Fruit fly (Drosophila melanogaster) whole organism, embryonic: ENCODE results near the gene dome.

Source experiments
- CG10543 ChIP-seq: fragments of 200-800 bp; sonication (Bioruptor generic); optimal IDR thresholded peaks from 3 replicates; lab custom pipeline; 2017; ENCODE audit warnings: missing biosample characterization, mild to moderate bottlenecking, missing genetic modification characterization, moderate library complexity
- CG11398 ChIP-seq: fragments of 200-800 bp; sonication (Bioruptor generic); optimal IDR thresholded peaks from 2 replicates; lab custom pipeline; 2016; ENCODE audit warnings: missing biosample characterization, missing genetic modification characterization
- CG11504 ChIP-seq: fragments of 200-800 bp; sonication (Bioruptor generic); optimal IDR thresholded peaks from 3 replicates; lab custom pipeline; 2019; ENCODE audit warnings: missing biosample characterization, mild to moderate bottlenecking, missing genetic modification characterization, moderate library complexity
- CG15601 ChIP-seq: fragments of 200-800 bp; sonication (Bioruptor generic); optimal IDR thresholded peaks from 3 replicates; lab custom pipeline; 2019; ENCODE audit warnings: missing biosample characterization, mild to moderate bottlenecking, missing genetic modification characterization, moderate library complexity
- CG1602 ChIP-seq: fragments of 200-800 bp; sonication (Bioruptor generic); optimal IDR thresholded peaks from 3 replicates; lab custom pipeline; 2016; ENCODE audit warnings: missing biosample characterization, missing genetic modification characterization
- CG17359 ChIP-seq: fragments of 200-800 bp; sonication (Bioruptor generic); optimal IDR thresholded peaks from 3 replicates; lab custom pipeline; 2018; ENCODE audit warnings: missing biosample characterization, mild to moderate bottlenecking, missing genetic modification characterization, moderate library complexity
- CG17829 ChIP-seq: fragments of 200-800 bp; optimal IDR thresholded peaks from 2 replicates; lab custom pipeline; 2019; ENCODE audit warnings: missing biosample characterization, mild to moderate bottlenecking, missing genetic modification characterization, moderate library complexity
- CG1792 ChIP-seq: fragments of 200-800 bp; sonication (Bioruptor generic); optimal IDR thresholded peaks from 2 replicates; lab custom pipeline; 2016; ENCODE audit warnings: missing biosample characterization, missing genetic modification characterization
- CG18476 ChIP-seq: fragments of 200-800 bp; sonication (Bioruptor generic); optimal IDR thresholded peaks from 2 replicates; lab custom pipeline; 2016; ENCODE audit warnings: missing biosample characterization, mild to moderate bottlenecking, missing genetic modification characterization
- CG2116 ChIP-seq: fragments of 200-800 bp; sonication (Bioruptor generic); optimal IDR thresholded peaks from 3 replicates; lab custom pipeline; 2018; ENCODE audit warnings: missing biosample characterization, mild to moderate bottlenecking, missing genetic modification characterization
- CG2120 ChIP-seq: fragments of 200-800 bp; sonication (Bioruptor generic); optimal IDR thresholded peaks from 3 replicates; lab custom pipeline; 2016; ENCODE audit warnings: missing biosample characterization, missing genetic modification characterization
- CG30431 ChIP-seq: fragments of 200-800 bp; sonication (Bioruptor generic); optimal IDR thresholded peaks from 2 replicates; lab custom pipeline; 2017; ENCODE audit warnings: missing biosample characterization, missing genetic modification characterization
- CG32767 ChIP-seq: fragments of 200-800 bp; sonication (Bioruptor generic); IDR thresholded peaks from 2 replicates; pipeline ENCODE4 v1.3.6; 2022; ENCODE audit warnings: missing biosample characterization, missing genetic modification characterization
- CG6791 ChIP-seq: fragments of 200-800 bp; sonication (Bioruptor generic); IDR thresholded peaks from 3 replicates; pipeline ENCODE4 v1.3.6; 2022; ENCODE audit warnings: missing biosample characterization, missing genetic modification characterization; ENCODE audit not compliant: partially characterized antibody
- CG8359 ChIP-seq: fragments of 200-800 bp; sonication (Bioruptor generic); optimal IDR thresholded peaks from 2 replicates; lab custom pipeline; 2017; ENCODE audit warnings: missing biosample characterization, mild to moderate bottlenecking, missing genetic modification characterization, borderline replicate concordance
- CG8924 ChIP-seq: fragments of 200-800 bp; optimal IDR thresholded peaks from 3 replicates; lab custom pipeline; 2019; ENCODE audit warnings: missing biosample characterization, mild to moderate bottlenecking, missing genetic modification characterization, moderate library complexity
- CG8944 ChIP-seq: fragments of 200-800 bp; sonication (Bioruptor generic); optimal IDR thresholded peaks from 3 replicates; lab custom pipeline; 2016; ENCODE audit warnings: missing biosample characterization, missing genetic modification characterization
- CHES-1-like ChIP-seq: fragments of 200-800 bp; sonication (Bioruptor generic); optimal IDR thresholded peaks from 2 replicates; lab custom pipeline; 2016; ENCODE audit warnings: missing biosample characterization, missing genetic modification characterization
- Chrac-16 ChIP-seq: fragments of 200-800 bp; sonication (Bioruptor generic); optimal IDR thresholded peaks from 3 replicates; lab custom pipeline; 2016; ENCODE audit warnings: missing biosample characterization, missing genetic modification characterization
- CoRest ChIP-seq: fragments of 200-800 bp; sonication (Bioruptor generic); optimal IDR thresholded peaks from 3 replicates; lab custom pipeline; 2018; ENCODE audit warnings: missing biosample characterization, mild to moderate bottlenecking, missing genetic modification characterization, moderate library complexity
- Dref ChIP-seq: fragments of 200-800 bp; sonication (Bioruptor generic); IDR thresholded peaks from 2 replicates; pipeline ENCODE4 v1.3.6; 2022; ENCODE audit warnings: missing biosample characterization, missing genetic modification characterization
- Ets65A ChIP-seq: fragments of 200-800 bp; sonication (Bioruptor generic); peaks from one replicate; lab custom pipeline; 2016; ENCODE audit warnings: missing biosample characterization, missing genetic modification characterization
- Ets97D ChIP-seq: fragments of 200-800 bp; sonication (Bioruptor generic); optimal IDR thresholded peaks from 3 replicates; lab custom pipeline; 2016; ENCODE audit warnings: missing biosample characterization, missing genetic modification characterization
- Gsc ChIP-seq: fragments of 200-800 bp; sonication (Bioruptor generic); IDR thresholded peaks from 2 replicates; pipeline ENCODE4 v1.3.6; 2022; ENCODE audit warnings: missing biosample characterization, missing genetic modification characterization
- Gug ChIP-seq: fragments of 200-800 bp; sonication (Bioruptor generic); IDR thresholded peaks from 4 replicates; pipeline ENCODE4 v1.3.6; 2022; ENCODE audit warnings: missing biosample characterization, missing genetic modification characterization
- HLH4C ChIP-seq: fragments of 200-800 bp; sonication (Bioruptor generic); IDR thresholded peaks from 3 replicates; pipeline ENCODE4 v1.3.6; 2022; ENCODE audit warnings: missing biosample characterization, missing genetic modification characterization; ENCODE audit not compliant: partially characterized antibody
- Kr ChIP-seq: fragments of 200-800 bp; sonication (Bioruptor generic); optimal IDR thresholded peaks from 2 replicates; lab custom pipeline; 2017; ENCODE audit warnings: missing biosample characterization, mild to moderate bottlenecking, missing genetic modification characterization
- MBD-R2 ChIP-seq: fragments of 200-800 bp; sonication (Bioruptor generic); IDR thresholded peaks from 2 replicates; pipeline ENCODE4 v1.3.6; 2022; ENCODE audit warnings: missing biosample characterization, missing genetic modification characterization
- Neu2 ChIP-seq: fragments of 200-800 bp; sonication (Bioruptor generic); optimal IDR thresholded peaks from 3 replicates; lab custom pipeline; 2016; ENCODE audit warnings: missing biosample characterization, missing genetic modification characterization, borderline replicate concordance
- Rfx ChIP-seq: fragments of 200-800 bp; sonication (Bioruptor generic); IDR thresholded peaks from 2 replicates; pipeline ENCODE4 v1.3.6; 2022; ENCODE audit warnings: missing biosample characterization, missing genetic modification characterization
- Six4 ChIP-seq: fragments of 200-800 bp; sonication (Bioruptor generic); optimal IDR thresholded peaks from 2 replicates; lab custom pipeline; 2016; ENCODE audit warnings: missing biosample characterization, missing genetic modification characterization
- Ssrp ChIP-seq: fragments of 200-800 bp; sonication (Bioruptor generic); optimal IDR thresholded peaks from 2 replicates; lab custom pipeline; 2018; ENCODE audit warnings: missing biosample characterization, mild to moderate bottlenecking, missing genetic modification characterization, moderate library complexity
- ash1 ChIP-seq: fragments of 200-800 bp; sonication (Bioruptor generic); optimal IDR thresholded peaks from 2 replicates; lab custom pipeline; 2018; ENCODE audit warnings: missing biosample characterization, mild to moderate bottlenecking, missing genetic modification characterization
- cato ChIP-seq: fragments of 200-800 bp; sonication (Bioruptor generic); optimal IDR thresholded peaks from 2 replicates; lab custom pipeline; 2016; ENCODE audit warnings: missing biosample characterization, missing genetic modification characterization, borderline replicate concordance
- emc ChIP-seq: fragments of 200-800 bp; sonication (Bioruptor generic); optimal IDR thresholded peaks from 2 replicates; lab custom pipeline; 2016; ENCODE audit warnings: missing biosample characterization, missing genetic modification characterization
- ems ChIP-seq: fragments of 200-800 bp; sonication (Bioruptor generic); optimal IDR thresholded peaks from 3 replicates; lab custom pipeline; 2016; ENCODE audit warnings: missing biosample characterization, missing genetic modification characterization
- hth ChIP-seq: fragments of >200 bp; optimal IDR thresholded peaks from 2 replicates; lab custom pipeline; 2017; ENCODE audit warnings: inconsistent platforms
- insv ChIP-seq, 2 experiments: fragments of 200-800 bp; sonication (Bioruptor generic); optimal IDR thresholded peaks; 3 replicates each; lab custom pipeline; 2016 to 2018; ENCODE audit warnings: missing biosample characterization in 2 of 2, missing genetic modification characterization in 2 of 2
- maf-S ChIP-seq: fragments of 200-800 bp; sonication (Bioruptor generic); optimal IDR thresholded peaks from 2 replicates; lab custom pipeline; 2016; ENCODE audit warnings: missing biosample characterization, missing genetic modification characterization
- mld ChIP-seq: fragments of 200-800 bp; sonication (Bioruptor generic); IDR thresholded peaks from 3 replicates; pipeline ENCODE4 v1.3.6; 2022; ENCODE audit warnings: missing biosample characterization, missing genetic modification characterization; ENCODE audit not compliant: partially characterized antibody
- nmo ChIP-seq: fragments of 200-800 bp; sonication (Bioruptor generic); optimal IDR thresholded peaks from 2 replicates; lab custom pipeline; 2018; ENCODE audit warnings: missing biosample characterization, mild to moderate bottlenecking, missing genetic modification characterization, moderate library complexity
- oc ChIP-seq: fragments of 200-800 bp; sonication (Bioruptor generic); optimal IDR thresholded peaks from 2 replicates; lab custom pipeline; 2018; ENCODE audit warnings: missing biosample characterization, mild to moderate bottlenecking, missing genetic modification characterization, moderate library complexity
- sens-2 ChIP-seq: fragments of 200-800 bp; sonication (Bioruptor generic); IDR thresholded peaks from 2 replicates; pipeline ENCODE4 v1.3.6; 2022; ENCODE audit warnings: missing biosample characterization, missing genetic modification characterization
- seq ChIP-seq: fragments of 200-800 bp; sonication (Bioruptor generic); IDR thresholded peaks from 2 replicates; pipeline ENCODE4 v1.3.6; 2022; ENCODE audit warnings: missing biosample characterization, missing genetic modification characterization
- shn ChIP-seq: fragments of 200-800 bp; sonication (Bioruptor generic); optimal IDR thresholded peaks from 3 replicates; lab custom pipeline; 2016; ENCODE audit warnings: missing biosample characterization, missing genetic modification characterization
- unc-4 ChIP-seq: fragments of 200-800 bp; sonication (Bioruptor generic); IDR thresholded peaks from 2 replicates; pipeline ENCODE4 v1.3.6; 2022; ENCODE audit warnings: missing biosample characterization, missing genetic modification characterization; ENCODE audit not compliant: partially characterized antibody
- wdn ChIP-seq: fragments of 200-800 bp; sonication (Bioruptor generic); IDR thresholded peaks from 2 replicates; pipeline ENCODE4 v1.3.6; 2022; ENCODE audit warnings: missing biosample characterization, missing genetic modification characterization
- wek ChIP-seq: fragments of 200-800 bp; sonication (Bioruptor generic); optimal IDR thresholded peaks from 3 replicates; lab custom pipeline; 2018; ENCODE audit warnings: missing biosample characterization, mild to moderate bottlenecking, missing genetic modification characterization, moderate library complexity
- z ChIP-seq: fragments of 200-800 bp; sonication (Bioruptor generic); IDR thresholded peaks from 3 replicates; pipeline ENCODE4 v1.3.6; 2022; ENCODE audit warnings: missing biosample characterization, missing genetic modification characterization
- zf30C ChIP-seq: fragments of 200-800 bp; sonication (Bioruptor generic); optimal IDR thresholded peaks from 3 replicates; lab custom pipeline; 2018; ENCODE audit warnings: missing biosample characterization, mild to moderate bottlenecking, missing genetic modification characterization

The dome gene

DNA sequence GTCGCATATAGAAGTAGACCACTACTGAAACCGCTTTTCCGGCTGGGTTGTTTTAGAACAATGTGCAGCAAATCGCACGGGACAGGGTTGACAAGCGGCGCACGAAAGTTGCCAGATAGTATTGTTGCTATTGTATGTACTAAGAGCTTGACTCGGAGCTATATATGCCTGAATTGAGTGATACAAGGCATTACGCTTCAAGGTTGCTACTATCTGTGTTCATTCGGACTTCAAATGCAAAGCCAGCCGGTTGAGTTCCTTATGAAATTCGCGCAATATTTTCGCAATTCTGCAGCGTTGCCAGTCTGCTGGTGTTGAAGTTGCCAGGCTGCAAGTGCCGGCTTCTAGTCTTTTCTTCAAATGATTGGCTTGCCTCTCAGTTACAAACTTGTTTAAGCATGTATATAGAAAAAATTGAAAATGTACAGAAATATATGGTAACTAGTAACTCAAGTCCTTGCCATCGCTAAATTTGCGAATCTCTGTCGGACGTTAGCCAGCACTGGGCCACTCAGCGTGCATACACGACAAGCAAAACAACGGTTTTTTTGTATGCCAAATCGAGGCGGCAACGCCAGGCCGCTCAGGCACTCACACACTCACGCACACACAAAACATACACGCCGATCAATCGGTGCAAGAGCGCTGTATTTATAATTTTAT, 31.4 kb downstream of the dome start, which contains the start of the genes Ranbp21 and Elys (continued):
- TF ChIP-seq CG1792 (GFP tag; lab: Kevin White, UChicago) (peak; percentile 55), Rfx (peak; percentile 66; the same call in 1 of the 2 replicates), MBD-R2 (GFP tag; lab: Robert Waterston, UW) (peak; percentile 68), Six4 (GFP tag; lab: Kevin White, UChicago) (peak; percentile 16), CG10543 (GFP tag; lab: Kevin White, UChicago) (peak; percentile 62), Chrac-16 (GFP tag; lab: Kevin White, UChicago) (peak; percentile 71), CG17359 (tag; lab: Kevin White, UChicago) (no peak), HLH4C (GFP tag; lab: Robert Waterston, UW) (no peak; the same call in none of the 3 replicates), Ets65A (peak; percentile 96), cato (GFP tag; lab: Kevin White, UChicago) (no peak), CG15601 (tag; lab: Kevin White, UChicago) (no peak), unc-4 (peak; percentile 44; the same call in 1 of the 2 replicates), nmo (peak; percentile 72), ems (peak; percentile 61), z (no peak), seq (no peak), CG17829 (peak; percentile 33), maf-S (GFP tag; lab: Kevin White, UChicago) (peak; percentile 43), Ets97D (GFP tag; lab: Kevin White, UChicago) (peak; percentile 62), mld (no peak), oc (tag; lab: Kevin White, UChicago) (no peak), wdn (GFP tag; lab: Robert Waterston, UW) (0 out of 2 replicates have a peak, but pooled peaks have one; percentile 14), CG8924 (tag; lab: Kevin White, UChicago) (peak; percentile 21), shn (peak; percentile 65), ash1 (GFP tag; lab: Kevin White, UChicago) (no peak), CG1602 (GFP tag; lab: Kevin White, UChicago) (peak; percentile 50), CG11504 (tag; lab: Kevin White, UChicago) (no peak), Gug (GFP tag; lab: Robert Waterston, UW) (peak; percentile 69; the same call in 3 of the 4 replicates), wek (GFP tag; lab: Kevin White, UChicago) (no peak), zf30C (GFP tag; lab: Kevin White, UChicago) (no peak), insv (GFP tag; optimal IDR thresholded peaks at IDR 0.05; lab: Kevin White, UChicago) (peak in 1 of 2 experiments; percentile 28), Ssrp (tag; lab: Kevin White, UChicago) (peak; percentile 36), CG18476 (GFP tag; lab: Kevin White, UChicago) (peak; percentile 22), CoRest (peak; percentile 55), Dref (GFP tag; lab: Robert Waterston, UW) (peak; percentile 33), CG32767 (GFP tag; lab: Robert Waterston, UW) (no peak), CG2116 (GFP tag; lab: Kevin White, UChicago) (peak; percentile 40), CG8359 (GFP tag; lab: Kevin White, UChicago) (no peak), CG11398 (GFP tag; lab: Kevin White, UChicago) (peak; percentile 48), emc (GFP tag; lab: Kevin White, UChicago) (no peak), Kr (GFP tag; lab: Kevin White, UChicago) (no peak), Neu2 (GFP tag; lab: Kevin White, UChicago) (no peak), CG2120 (GFP tag; lab: Kevin White, UChicago) (peak; percentile 73), CG8944 (GFP tag; lab: Kevin White, UChicago) (peak; percentile 62), CHES-1-like (GFP tag; lab: Kevin White, UChicago) (peak; percentile 82), sens-2 (GFP tag; lab: Robert Waterston, UW) (no peak), Gsc (GFP tag; lab: Robert Waterston, UW) (no peak), CG6791 (GFP tag; lab: Robert Waterston, UW) (peak; percentile 6; the same call in 1 of the 3 replicates), hth (lab: Kevin White, UChicago) (no peak), CG30431 (peak; percentile 15)
